Fruit fly (Drosophila melanogaster): Measurements from ENCODE around the gene Vsx2.
A peak's percentile ranks its signal among the peaks of the same experiment; 100 is the strongest.

DNA sequence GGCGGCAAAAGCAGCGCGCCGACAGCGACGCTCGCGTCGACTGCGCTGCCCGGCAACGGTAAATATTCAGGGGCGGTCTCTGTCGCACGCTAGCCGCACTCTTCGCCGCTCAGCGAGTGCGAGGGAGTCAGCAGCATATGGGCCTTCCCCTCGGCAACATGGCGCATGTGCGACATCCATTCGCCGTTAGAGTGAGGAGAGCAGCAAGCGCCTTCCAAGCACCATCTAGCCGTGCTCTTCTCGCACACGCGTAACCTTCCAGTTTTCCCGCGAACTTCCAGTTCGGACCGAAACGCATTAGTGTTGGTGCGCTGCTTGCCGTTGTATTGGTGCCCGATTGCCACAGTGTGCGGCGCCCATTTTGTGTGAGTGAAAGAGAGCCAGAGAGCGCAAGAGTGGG lies 520 bp upstream of the Vsx2 start:
- TF ChIP-seq psq (optimal IDR thresholded peaks at IDR 0.05): no peak
- TF ChIP-seq Dll (optimal IDR thresholded peaks at IDR 0.05): peak; percentile 40
- TF ChIP-seq usp (GFP tag; optimal IDR thresholded peaks at IDR 0.05): no peak
- TF ChIP-seq EcR (GFP tag; optimal IDR thresholded peaks at IDR 0.05): no peak

Measured in whole organism.